Worm (Caenorhabditis elegans): ENCODE results near the gene ZK353.9.

- TF ChIP-seq dao-5 (tag; optimal IDR thresholded peaks at IDR 0.05): no peak
- no peak for TF ChIP-seq him-1 (tag; optimal IDR thresholded peaks at IDR 0.05)
These were observed 41.9 kb downstream of the ZK353.9 start for ce11 chrIII:8451181-8451580.

Measured in whole organism, L4/young adult.